Worm (Caenorhabditis elegans): ENCODE data around the gene M163.5.

- TF ChIP-seq lin-39 (tag; optimal IDR thresholded peaks at IDR 0.05) = no peak
- no peak for TF ChIP-seq ceh-82 (tag; optimal IDR thresholded peaks at IDR 0.05)
- no peak for TF ChIP-seq nhr-11 (tag; optimal IDR thresholded peaks at IDR 0.05)
- no peak for TF ChIP-seq T20F7.1 (GFP tag; optimal IDR thresholded peaks at IDR 0.05)
- no peak for TF ChIP-seq pha-4 (GFP tag; IDR thresholded peaks at IDR 0.05)
- no peak for TF ChIP-seq pha-4 (tag; optimal IDR thresholded peaks at IDR 0.05)
- TF ChIP-seq snpc-1.2 (GFP tag; IDR thresholded peaks at IDR 0.05) = no peak
- TF ChIP-seq rbr-2 (tag; optimal IDR thresholded peaks at IDR 0.05) = no peak
- TF ChIP-seq ama-1 (optimal IDR thresholded peaks at IDR 0.05) = no peak
- no peak for TF ChIP-seq mes-2 (tag; optimal IDR thresholded peaks at IDR 0.05; ENCODE audit: poor library complexity, severe bottlenecking)
- TF ChIP-seq unc-39 (tag; optimal IDR thresholded peaks at IDR 0.05) = no peak
- TF ChIP-seq lsy-2 (tag; optimal IDR thresholded peaks at IDR 0.05) = no peak
- TF ChIP-seq spr-1 (tag; optimal IDR thresholded peaks at IDR 0.05) = no peak
- TF ChIP-seq vab-7 (GFP tag; IDR thresholded peaks at IDR 0.05) = no peak
These were observed 41.2 kb downstream of the M163.5 start, which contains the start of gene gcsh-1 for ce11 chrX:14515028-14515427.
